Worm (Caenorhabditis elegans): ENCODE data around the gene grsp-1.

DNA sequence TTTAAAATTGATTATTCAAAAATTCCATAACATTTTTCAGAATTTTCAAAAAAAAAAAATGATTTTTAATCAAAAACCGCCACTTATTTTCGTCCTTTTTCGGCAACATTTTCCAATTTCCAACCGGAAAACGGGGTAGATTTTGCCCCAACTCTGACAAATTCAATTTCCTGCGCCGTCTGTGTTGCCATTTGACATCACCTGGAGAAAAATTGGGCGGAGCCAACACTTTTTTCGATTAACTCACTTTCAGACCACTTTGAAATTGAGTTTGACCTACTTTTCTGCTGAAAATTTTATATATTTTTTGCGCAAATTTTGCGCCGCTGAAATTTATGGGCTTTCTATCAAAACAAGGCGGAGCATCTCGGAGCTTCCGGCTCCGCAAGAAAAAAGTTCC is 27.0 kb upstream of the grsp-1 start:
- TF ChIP-seq egl-27 (tag; optimal IDR thresholded peaks at IDR 0.05) (no peak), unc-39 (tag; optimal IDR thresholded peaks at IDR 0.05) (no peak), ceh-82 (tag; optimal IDR thresholded peaks at IDR 0.05) (no peak), lin-39 (tag; optimal IDR thresholded peaks at IDR 0.05) (no peak), snpc-4 (tag; optimal IDR thresholded peaks at IDR 0.05) (no peak), zag-1 (tag; optimal IDR thresholded peaks at IDR 0.05) (no peak), unc-62 (GFP tag; optimal IDR thresholded peaks at IDR 0.05) (no peak), ama-1 (optimal IDR thresholded peaks at IDR 0.05) (no peak)
